Worm (Caenorhabditis elegans) whole organism, L4 larva: Measurements from ENCODE around the gene Y57G11C.1147.

Experiments
- F44E2.7 ChIP-seq: fragments of 200-800 bp; sonication (Bioruptor generic); IDR thresholded peaks from 2 replicates; pipeline ENCODE4 v2.1.2; 2022; ENCODE audit warnings: missing genetic modification characterization, missing compliant biosample characterization
- ama-1 ChIP-seq: fragments of 150-350 bp; optimal IDR thresholded peaks from 2 replicates; lab custom pipeline; 2014; ENCODE audit warnings: inconsistent platforms, mixed read lengths
- ces-1 ChIP-seq: fragments of 150-350 bp; sonication (generic microtip); optimal IDR thresholded peaks from 4 replicates; lab custom pipeline; 2014; ENCODE audit warnings: missing biosample characterization, missing genetic modification reagents, missing genetic modification characterization
- daf-8 ChIP-seq: fragments of 200-800 bp; sonication (Bioruptor generic); IDR thresholded peaks from 2 replicates; pipeline ENCODE4 v1.3.6; 2022; ENCODE audit warnings: missing genetic modification characterization, missing compliant biosample characterization
- dpl-1 ChIP-seq: fragments of 150-350 bp; optimal IDR thresholded peaks from 2 replicates; lab custom pipeline; 2014; ENCODE audit warnings: missing biosample characterization, missing genetic modification reagents, missing genetic modification characterization
- fkh-10 ChIP-seq: fragments of 150-350 bp; optimal IDR thresholded peaks from 2 replicates; lab custom pipeline; 2014; ENCODE audit warnings: missing biosample characterization, missing genetic modification reagents, missing genetic modification characterization
- jun-1 ChIP-seq: fragments of 150-350 bp; optimal IDR thresholded peaks from 2 replicates; lab custom pipeline; 2014; ENCODE audit warnings: missing biosample characterization, missing genetic modification reagents, missing genetic modification characterization
- lin-39 ChIP-seq: fragments of 150-350 bp; optimal IDR thresholded peaks from 2 replicates; lab custom pipeline; 2014; ENCODE audit warnings: missing biosample characterization, missing genetic modification reagents, missing genetic modification characterization
- madf-5 ChIP-seq, 2 experiments: fragments of 200-800 bp; sonication (Bioruptor generic); IDR thresholded peaks; 2 replicates each; pipeline ENCODE4 v1.3.6; 2022; ENCODE audit warnings: missing compliant biosample characterization in 2 of 2, missing genetic modification characterization in 2 of 2
- nhr-102 ChIP-seq: sonication (generic microtip); optimal IDR thresholded peaks from 2 replicates; lab custom pipeline; 2016; ENCODE audit warnings: mild to moderate bottlenecking, missing genetic modification characterization, moderate library complexity, missing compliant biosample characterization
- nhr-28 ChIP-seq: fragments of 150-350 bp; optimal IDR thresholded peaks from 2 replicates; lab custom pipeline; 2014; ENCODE audit warnings: missing biosample characterization, missing genetic modification characterization
- php-3 ChIP-seq: fragments of 200-800 bp; sonication (Bioruptor generic); IDR thresholded peaks from 2 replicates; pipeline ENCODE4 v1.3.6; 2022; ENCODE audit warnings: missing genetic modification reagents, missing genetic modification characterization, missing compliant biosample characterization
- unc-39 ChIP-seq: sonication (generic microtip); optimal IDR thresholded peaks from 2 replicates; lab custom pipeline; 2017; ENCODE audit warnings: missing biosample characterization, missing genetic modification characterization

DNA sequence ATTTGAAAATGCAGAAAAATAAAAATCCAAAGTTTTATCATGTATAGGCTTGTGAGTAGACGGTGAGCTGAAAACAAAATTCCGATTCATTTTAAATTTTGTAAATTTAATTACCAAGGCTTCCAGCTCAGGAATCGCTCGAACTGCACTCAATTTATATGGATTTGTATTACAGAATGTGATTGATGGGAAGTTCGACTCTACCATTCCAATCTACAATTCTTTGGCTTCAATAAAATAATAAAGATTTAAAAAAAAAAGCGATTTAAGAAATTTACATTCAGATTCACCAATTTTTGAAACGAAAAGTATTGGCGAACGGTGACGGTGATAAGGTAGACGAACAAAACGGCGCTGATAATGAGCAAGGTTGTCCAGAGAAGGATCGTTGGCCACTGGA, 26.7 kb downstream of the Y57G11C.1147 start:
- no peak for TF ChIP-seq dpl-1
- no peak for TF ChIP-seq ces-1 (GFP tag; lab: Kevin White, UChicago)
- TF ChIP-seq ama-1, result no peak
- TF ChIP-seq jun-1, result no peak
- no peak for TF ChIP-seq F44E2.7 (GFP tag; lab: Robert Waterston, UW)
- TF ChIP-seq lin-39, result no peak
- no peak for TF ChIP-seq unc-39 (tag; lab: Kevin White, UChicago)
- no peak for TF ChIP-seq fkh-10 (GFP tag; lab: Kevin White, UChicago)
- no peak for TF ChIP-seq nhr-102 (tag; lab: Kevin White, UChicago)
- no peak for TF ChIP-seq madf-5 (GFP tag; IDR thresholded peaks at IDR 0.05; lab: Robert Waterston, UW)
- TF ChIP-seq nhr-28 (tag; lab: Kevin White, UChicago), result no peak
- TF ChIP-seq php-3 (GFP tag; lab: Robert Waterston, UW), result no peak
- TF ChIP-seq daf-8 (GFP tag; lab: Robert Waterston, UW), result no peak
